Worm (Caenorhabditis elegans) whole organism, L4 larva: ENCODE data around the gene clh-5.

ENCODE experiments used
- Y105C5A.15 ChIP-seq: fragments of 200-800 bp; sonication (Bioruptor generic); IDR thresholded peaks from 2 replicates; pipeline ENCODE4 v1.3.6; 2022; ENCODE audit warnings: missing genetic modification characterization, missing compliant biosample characterization
- Y75B8A.6 ChIP-seq: fragments of 200-800 bp; sonication (Bioruptor generic); IDR thresholded peaks from 2 replicates; pipeline ENCODE4 v1.3.6; 2022; ENCODE audit warnings: missing genetic modification reagents, missing genetic modification characterization, missing compliant biosample characterization
- aha-1 ChIP-seq: fragments of 150-350 bp; peaks from one replicate; lab custom pipeline; 2014; ENCODE audit warnings: missing biosample characterization, missing genetic modification characterization
- daf-8 ChIP-seq: fragments of 200-800 bp; sonication (Bioruptor generic); IDR thresholded peaks from 2 replicates; pipeline ENCODE4 v1.3.6; 2022; ENCODE audit warnings: missing genetic modification characterization, missing compliant biosample characterization
- dmd-9 ChIP-seq: fragments of 200-800 bp; sonication (Bioruptor generic); IDR thresholded peaks from 2 replicates; pipeline ENCODE4 v1.3.6; 2022; ENCODE audit warnings: missing genetic modification reagents, missing genetic modification characterization, missing compliant biosample characterization
- dpl-1 ChIP-seq: fragments of 150-350 bp; optimal IDR thresholded peaks from 2 replicates; lab custom pipeline; 2014; ENCODE audit warnings: missing biosample characterization, missing genetic modification reagents, missing genetic modification characterization
- egl-27 ChIP-seq: sonication (generic microtip); optimal IDR thresholded peaks from 3 replicates; lab custom pipeline; 2017; ENCODE audit warnings: missing biosample characterization, missing genetic modification reagents, missing genetic modification characterization
- lin-15B ChIP-seq: fragments of 150-350 bp; sonication (generic microtip); optimal IDR thresholded peaks from 3 replicates; lab custom pipeline; 2014; ENCODE audit warnings: missing biosample characterization, missing genetic modification characterization
- lin-39 ChIP-seq: fragments of 150-350 bp; optimal IDR thresholded peaks from 2 replicates; lab custom pipeline; 2014; ENCODE audit warnings: missing biosample characterization, missing genetic modification reagents, missing genetic modification characterization
- mes-2 ChIP-seq: sonication (generic microtip); optimal IDR thresholded peaks from 2 replicates; lab custom pipeline; 2016; ENCODE audit warnings: missing genotype, mild to moderate bottlenecking, missing genetic modification characterization, missing compliant biosample characterization; ENCODE audit not compliant: poor library complexity, severe bottlenecking
- nhr-48 ChIP-seq: sonication (generic microtip); optimal IDR thresholded peaks from 2 replicates; lab custom pipeline; 2016; ENCODE audit warnings: mild to moderate bottlenecking, missing genetic modification characterization, missing compliant biosample characterization
- nhr-76 ChIP-seq: fragments of 150-350 bp; optimal IDR thresholded peaks from 2 replicates; lab custom pipeline; 2014; ENCODE audit warnings: missing biosample characterization, missing genetic modification characterization
- nhr-77 ChIP-seq: fragments of 150-350 bp; optimal IDR thresholded peaks from 2 replicates; lab custom pipeline; 2014; ENCODE audit warnings: missing biosample characterization, missing genetic modification characterization
- unc-39 ChIP-seq: sonication (generic microtip); optimal IDR thresholded peaks from 2 replicates; lab custom pipeline; 2017; ENCODE audit warnings: missing biosample characterization, missing genetic modification characterization

DNA sequence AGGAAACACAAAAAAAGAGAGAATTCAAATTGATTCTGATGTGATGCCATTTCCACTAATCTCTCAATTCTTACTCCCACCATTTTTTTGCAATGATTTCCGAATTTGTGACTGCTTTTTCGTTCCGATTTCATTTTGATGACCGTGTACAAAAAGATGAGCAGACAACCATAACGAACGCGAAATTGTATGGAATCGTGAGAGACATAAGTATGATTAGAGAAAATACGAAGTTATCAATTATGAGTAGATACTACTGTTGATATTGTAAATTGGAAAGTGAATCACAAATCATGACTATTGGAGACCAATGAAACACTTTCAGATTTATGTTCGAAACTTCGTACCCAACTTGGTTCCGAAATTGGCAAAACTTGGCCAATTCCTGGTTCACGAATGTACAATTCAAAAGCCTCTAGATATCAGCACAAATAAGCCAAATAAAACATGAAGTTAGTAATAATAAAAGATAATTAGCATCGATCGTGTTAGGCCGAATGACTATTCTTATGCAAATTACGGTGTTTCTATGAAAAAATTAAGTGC lies 13.1 kb upstream of the clh-5 start:
- peak; percentile 3 for TF ChIP-seq nhr-77
- TF ChIP-seq Y75B8A.6 (GFP tag; lab: Robert Waterston, UW): no peak
- no peak for TF ChIP-seq lin-15B (tag; lab: Kevin White, UChicago)
- TF ChIP-seq unc-39 (tag; lab: Kevin White, UChicago): no peak
- no peak for TF ChIP-seq nhr-48 (tag; lab: Kevin White, UChicago)
- TF ChIP-seq Y105C5A.15 (GFP tag; lab: Robert Waterston, UW): no peak
- TF ChIP-seq lin-39 (tag; lab: Kevin White, UChicago): no peak
- no peak for TF ChIP-seq dpl-1 (GFP tag; lab: Kevin White, UChicago)
- no peak for TF ChIP-seq egl-27 (tag; lab: Kevin White, UChicago)
- no peak for TF ChIP-seq mes-2 (tag; lab: Kevin White, UChicago)
- TF ChIP-seq dmd-9 (GFP tag; lab: Robert Waterston, UW): no peak
- TF ChIP-seq nhr-76: no peak
- no peak for TF ChIP-seq aha-1 (tag; lab: Kevin White, UChicago)
- TF ChIP-seq daf-8 (GFP tag; lab: Robert Waterston, UW): no peak
